Worm (Caenorhabditis elegans) whole organism, young adult: ENCODE data around the gene rap-2.

Experiments used
- B0019.2 ChIP-seq: fragments of 200-800 bp; sonication (Bioruptor generic); conservative IDR thresholded peaks from 2 replicates; pipeline ENCODE4 v1.3.6; 2022; ENCODE audit warnings: missing genetic modification reagents, missing genetic modification characterization, missing compliant biosample characterization
- B0261.1 ChIP-seq: sonication (generic microtip); optimal IDR thresholded peaks from 2 replicates; lab custom pipeline; 2016; ENCODE audit warnings: mild to moderate bottlenecking, missing genetic modification characterization, moderate library complexity, missing compliant biosample characterization
- B0336.3 ChIP-seq: fragments of 200-800 bp; sonication (Bioruptor generic); IDR thresholded peaks from 2 replicates; pipeline ENCODE4 v1.3.6; 2022; ENCODE audit warnings: missing genetic modification characterization, missing compliant biosample characterization
- Y53F4B.3 ChIP-seq: fragments of 200-800 bp; sonication (Bioruptor generic); IDR thresholded peaks from 2 replicates; pipeline ENCODE4 v1.3.6; 2022; ENCODE audit warnings: missing genetic modification reagents, missing genetic modification characterization, missing compliant biosample characterization
- Y53G8AR.9 ChIP-seq: fragments of 200-800 bp; sonication (Bioruptor generic); conservative IDR thresholded peaks from 2 replicates; pipeline ENCODE4 v1.3.6; 2022; ENCODE audit warnings: missing genetic modification reagents, missing genetic modification characterization, missing compliant biosample characterization
- Y79H2A.3 ChIP-seq: fragments of 200-800 bp; sonication (Bioruptor generic); conservative IDR thresholded peaks from 2 replicates; pipeline ENCODE4 v1.3.6; 2022; ENCODE audit warnings: missing genetic modification reagents, missing genetic modification characterization, missing compliant biosample characterization
- Y95B8A.8 ChIP-seq: fragments of 200-800 bp; sonication (Bioruptor generic); IDR thresholded peaks from 2 replicates; pipeline ENCODE4 v1.3.6; 2022; ENCODE audit warnings: missing genetic modification reagents, missing genetic modification characterization, missing compliant biosample characterization
- cebp-1 ChIP-seq, 2 experiments: fragments of 200-800 bp in 1 of 2; sonication (Bioruptor generic) in 1 of 2; sonication (generic microtip) in 1 of 2; IDR thresholded peaks in 1 of 2; optimal IDR thresholded peaks in 1 of 2; 2 replicates each; pipeline versions ENCODE4 v1.3.6 to Lab custom; 2017 to 2022; ENCODE audit warnings: missing compliant biosample characterization in 2 of 2, missing genetic modification characterization in 2 of 2, mild to moderate bottlenecking in 1 of 2, missing genetic modification reagents in 1 of 2, moderate library complexity in 1 of 2
- ceh-100 ChIP-seq: fragments of 200-800 bp; sonication (Bioruptor generic); IDR thresholded peaks from 2 replicates; pipeline ENCODE4 v1.3.6; 2022; ENCODE audit warnings: missing genetic modification reagents, missing genetic modification characterization, missing compliant biosample characterization
- dox-1 ChIP-seq: fragments of 200-800 bp; sonication (Bioruptor generic); IDR thresholded peaks from 2 replicates; pipeline ENCODE4 v1.3.6; 2022; ENCODE audit warnings: missing genetic modification reagents, missing genetic modification characterization, missing compliant biosample characterization
- fkh-3 ChIP-seq: sonication (generic microtip); optimal IDR thresholded peaks from 2 replicates; lab custom pipeline; 2016; ENCODE audit warnings: mild to moderate bottlenecking, missing genetic modification characterization, missing compliant biosample characterization
- him-1 ChIP-seq: sonication (generic microtip); optimal IDR thresholded peaks from 2 replicates; lab custom pipeline; 2016; ENCODE audit warnings: missing genotype, missing genetic modification reagents, missing genetic modification characterization, missing compliant biosample characterization
- hmg-1.2 ChIP-seq: fragments of 200-800 bp; sonication (Bioruptor generic); IDR thresholded peaks from 2 replicates; pipeline ENCODE4 v1.3.6; 2022; ENCODE audit warnings: missing genetic modification reagents, missing genetic modification characterization, missing compliant biosample characterization
- lin-26 ChIP-seq: fragments of 200-800 bp; sonication (Bioruptor generic); IDR thresholded peaks from 2 replicates; pipeline ENCODE4 v1.3.6; 2022; ENCODE audit warnings: missing genetic modification reagents, missing genetic modification characterization, missing compliant biosample characterization
- lsl-1 ChIP-seq: fragments of 200-800 bp; sonication (Bioruptor generic); optimal IDR thresholded peaks from 2 replicates; lab custom pipeline; 2018; ENCODE audit warnings: mild to moderate bottlenecking, missing genetic modification characterization, moderate library complexity, missing compliant biosample characterization
- madf-6 ChIP-seq: fragments of 200-800 bp; sonication (Bioruptor generic); IDR thresholded peaks from 2 replicates; pipeline ENCODE4 v1.3.6; 2022; ENCODE audit warnings: missing genetic modification reagents, missing genetic modification characterization, missing compliant biosample characterization
- mcd-1 ChIP-seq: fragments of 200-800 bp; sonication (Bioruptor generic); IDR thresholded peaks from 2 replicates; pipeline ENCODE4 v1.3.6; 2022; ENCODE audit warnings: missing genetic modification reagents, missing genetic modification characterization, missing compliant biosample characterization
- nfyb-1 ChIP-seq: fragments of 200-800 bp; sonication (Bioruptor generic); IDR thresholded peaks from 2 replicates; pipeline ENCODE4 v1.3.6; 2022; ENCODE audit warnings: missing genetic modification reagents, missing genetic modification characterization, missing compliant biosample characterization
- nhr-80 ChIP-seq: sonication (generic microtip); optimal IDR thresholded peaks from 2 replicates; lab custom pipeline; 2016; ENCODE audit warnings: missing genetic modification characterization, missing compliant biosample characterization
- pbrm-1 ChIP-seq: fragments of 200-800 bp; sonication (Bioruptor generic); IDR thresholded peaks from 2 replicates; pipeline ENCODE4 v1.3.6; 2022; ENCODE audit warnings: missing genetic modification reagents, missing genetic modification characterization, missing compliant biosample characterization
- pha-4 ChIP-seq: fragments of 150-350 bp; sonication (generic microtip); optimal IDR thresholded peaks from 2 replicates; lab custom pipeline; 2014; ENCODE audit warnings: missing biosample characterization, missing genetic modification reagents, missing genetic modification characterization
- rpc-1 ChIP-seq, 2 experiments: fragments of 150-350 bp in 1 of 2; sonication (generic microtip) in 1 of 2; optimal IDR thresholded peaks; 2 replicates each; lab custom pipeline; 2014 to 2018; ENCODE audit warnings: missing biosample characterization in 1 of 2, missing genetic modification characterization in 1 of 2, missing genetic modification reagents in 1 of 2, missing genotype in 1 of 2
- snpc-4 ChIP-seq, 5 experiments: fragments of 150-350 bp in 1 of 5; sonication (generic microtip) in 4 of 5; optimal IDR thresholded peaks; 2 replicates each; lab custom pipeline; 2014 to 2018; ENCODE audit warnings: missing genetic modification characterization in 5 of 5, missing biosample characterization in 3 of 5, antibody characterized with exemption in 2 of 5, mild to moderate bottlenecking in 2 of 5, missing compliant biosample characterization in 2 of 5, missing genotype in 2 of 5, moderate library complexity in 2 of 5, missing genetic modification reagents in 1 of 5
- tbp1 ChIP-seq: fragments of 200-800 bp; sonication (Bioruptor generic); optimal IDR thresholded peaks from 2 replicates; lab custom pipeline; 2018; ENCODE audit warnings: mild to moderate bottlenecking, missing genetic modification characterization, missing compliant biosample characterization
- xnd-1 ChIP-seq: sonication (generic microtip); optimal IDR thresholded peaks from 2 replicates; lab custom pipeline; 2016; ENCODE audit warnings: missing genotype, missing genetic modification reagents, missing genetic modification characterization, missing compliant biosample characterization
- zim-3 ChIP-seq: sonication (generic microtip); optimal IDR thresholded peaks from 2 replicates; lab custom pipeline; 2017; ENCODE audit warnings: mild to moderate bottlenecking, missing genetic modification characterization, moderate library complexity, missing compliant biosample characterization

rap-2 gene

ce11 chrV:15012542-15013301 lies 51.2 kb downstream of the rap-2 start:
- 0 out of 2 replicates have a peak, but pooled peaks have one; percentile 6 for TF ChIP-seq B0019.2 (GFP tag; lab: Robert Waterston, UW)
- TF ChIP-seq nfyb-1 (GFP tag; lab: Robert Waterston, UW), result 0 out of 2 replicates have a peak, but pooled peaks have one; percentile 62
- peak; percentile 65 for TF ChIP-seq him-1 (tag; lab: Kevin White, UChicago)
- TF ChIP-seq tbp1, result peak; percentile 88
- no peak for TF ChIP-seq snpc-4 (GFP tag; optimal IDR thresholded peaks at IDR 0.05; lab: Kevin White, UChicago)
- peak in 1 of 4 experiments; percentile 59 for TF ChIP-seq snpc-4 (tag; optimal IDR thresholded peaks at IDR 0.05; lab: Kevin White, UChicago)
- peak; percentile 76 for TF ChIP-seq B0261.1 (tag; lab: Kevin White, UChicago)
- peak; percentile 9 for TF ChIP-seq nhr-80 (tag; lab: Kevin White, UChicago)
- 0 out of 2 replicates have a peak, but pooled peaks have one; percentile 34 for TF ChIP-seq mcd-1
- 0 out of 2 replicates have a peak, but pooled peaks have one; percentile 29 for TF ChIP-seq dox-1 (GFP tag; lab: Robert Waterston, UW)
- TF ChIP-seq lin-26 (GFP tag; lab: Robert Waterston, UW), result peak; percentile 61; the same call in 1 of the 2 replicates
- 0 out of 2 replicates have a peak, but pooled peaks have one; percentile 31 for TF ChIP-seq Y79H2A.3
- TF ChIP-seq lsl-1 (GFP tag; lab: Kevin White, UChicago), result peak; percentile 17
- no peak for TF ChIP-seq Y53G8AR.9 (GFP tag; lab: Robert Waterston, UW)
- no peak for TF ChIP-seq Y95B8A.8 (GFP tag; lab: Robert Waterston, UW)
- TF ChIP-seq ceh-100 (GFP tag; lab: Robert Waterston, UW), result peak; percentile 45
- TF ChIP-seq madf-6 (GFP tag; lab: Robert Waterston, UW), result 0 out of 2 replicates have a peak, but pooled peaks have one; percentile 34
- TF ChIP-seq hmg-1.2, result peak; percentile 46
- no peak for TF ChIP-seq fkh-3
- 0 out of 2 replicates have a peak, but pooled peaks have one; percentile 40 for TF ChIP-seq Y53F4B.3 (GFP tag; lab: Robert Waterston, UW)
- TF ChIP-seq cebp-1 (GFP tag; IDR thresholded peaks at IDR 0.05; lab: Robert Waterston, UW), result no peak
- peak; percentile 13 for TF ChIP-seq cebp-1 (tag; optimal IDR thresholded peaks at IDR 0.05; lab: Kevin White, UChicago)
- TF ChIP-seq pbrm-1 (GFP tag; lab: Robert Waterston, UW), result peak; percentile 45; the same call in 1 of the 2 replicates
- TF ChIP-seq xnd-1 (tag; lab: Kevin White, UChicago), result no peak
- TF ChIP-seq rpc-1 (optimal IDR thresholded peaks at IDR 0.05; lab: Kevin White, UChicago), result peak; percentile 53
- TF ChIP-seq rpc-1 (tag; optimal IDR thresholded peaks at IDR 0.05; lab: Kevin White, UChicago), result peak; percentile 70
- TF ChIP-seq B0336.3, result 0 out of 2 replicates have a peak, but pooled peaks have one; percentile 38
- TF ChIP-seq zim-3, result no peak

ce11 chrV:15011560-15011959 lies 52.3 kb downstream of the rap-2 start, which contains the start of gene nmr-2:
Gene nmr-2 (minus strand): TSS chrV:15011660.
- TF ChIP-seq pha-4 (tag; lab: Kevin White, UChicago), result no peak
- TF ChIP-seq, all 124 proteins: peak for 0
